Worm (Caenorhabditis elegans): ENCODE measurements around the gene sdz-13.

DNA sequence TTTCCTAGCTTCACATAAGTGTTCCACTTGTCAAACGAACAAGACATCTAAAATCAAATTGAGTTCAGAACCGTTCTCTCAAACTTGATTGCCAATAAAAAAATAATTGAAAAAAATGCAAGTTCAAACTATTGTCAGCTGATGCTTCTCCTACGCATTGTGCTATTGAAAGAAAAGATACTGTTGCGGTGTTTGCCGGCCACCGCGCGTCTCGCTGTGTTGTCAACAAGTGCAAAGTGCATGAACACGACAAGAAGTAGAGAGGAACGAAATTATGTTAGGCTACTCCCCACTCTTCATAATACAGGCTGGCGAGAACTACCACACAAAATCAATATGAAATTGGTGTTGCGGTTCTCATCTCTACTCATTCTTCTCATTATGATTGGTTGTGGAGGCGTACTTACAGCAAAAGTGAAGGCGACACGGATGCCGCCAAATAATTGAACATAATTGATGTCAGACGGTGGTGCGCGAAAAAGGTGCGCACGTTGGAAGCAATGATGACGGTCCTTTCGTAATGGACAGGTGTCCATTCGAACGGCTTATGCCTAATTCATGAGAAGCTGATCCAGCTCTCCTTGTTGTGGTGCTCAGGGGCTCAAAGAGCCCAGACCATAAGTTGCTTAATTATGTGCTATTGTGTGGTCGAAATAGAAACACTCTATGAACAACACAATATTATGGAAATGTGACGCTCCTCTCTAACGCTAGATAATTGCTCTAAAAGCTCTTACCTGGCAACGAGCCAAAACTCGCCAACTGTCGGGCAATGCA is 11.9 kb downstream of the sdz-13 start:
- no peak for TF ChIP-seq W03F9.2 (tag; optimal IDR thresholded peaks at IDR 0.05)
- no peak for TF ChIP-seq dao-5 (tag; optimal IDR thresholded peaks at IDR 0.05)

Data from whole organism, L4/young adult.